Fruit fly (Drosophila melanogaster): Measurements from ENCODE around the gene Tsp39D.

DNA sequence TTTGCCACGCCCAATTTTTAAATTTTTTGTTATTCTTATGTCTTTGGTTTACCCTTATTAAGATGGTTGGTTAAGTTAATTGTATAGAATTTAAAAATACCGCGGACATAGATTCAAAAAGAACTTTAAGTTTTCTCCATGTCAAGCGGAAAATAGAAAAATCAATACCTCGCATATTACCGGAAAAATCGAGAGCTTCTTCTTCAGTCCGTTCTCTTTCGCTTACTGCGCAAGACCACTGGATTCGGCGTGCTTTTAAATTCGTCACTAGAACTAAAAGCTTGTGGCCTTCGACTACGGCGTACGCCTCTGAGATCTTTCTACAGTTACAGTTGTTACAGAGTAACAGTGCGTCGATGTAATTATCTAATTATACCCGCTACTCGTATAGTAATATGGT is 33.6 kb downstream of the Tsp39D start:
- TF ChIP-seq lov (optimal IDR thresholded peaks at IDR 0.05) = no peak
- no peak for TF ChIP-seq lov (GFP tag; IDR thresholded peaks at IDR 0.05)
- TF ChIP-seq wdn (GFP tag; IDR thresholded peaks at IDR 0.05) = no peak
- TF ChIP-seq Bdp1 (GFP tag; optimal IDR thresholded peaks at IDR 0.05) = no peak

Data from whole organism, embryonic.